Fruit fly (Drosophila melanogaster) whole organism, embryonic: ENCODE measurements around the gene CG44000.

Experiments
- CG10267 ChIP-seq: fragments of 200-800 bp; sonication (Bioruptor generic); optimal IDR thresholded peaks from 2 replicates; lab custom pipeline; 2018; ENCODE audit warnings: missing biosample characterization, mild to moderate bottlenecking, missing genetic modification characterization, moderate library complexity
- CG10431 ChIP-seq: fragments of 200-800 bp; sonication (Bioruptor generic); optimal IDR thresholded peaks from 3 replicates; lab custom pipeline; 2018; ENCODE audit warnings: missing biosample characterization, mild to moderate bottlenecking, missing genetic modification characterization
- CG10979 ChIP-seq: fragments of 200-800 bp; sonication (Bioruptor generic); optimal IDR thresholded peaks from 2 replicates; lab custom pipeline; 2018; ENCODE audit warnings: missing biosample characterization, mild to moderate bottlenecking, missing genetic modification characterization, moderate library complexity
- CG11398 ChIP-seq: fragments of 200-800 bp; sonication (Bioruptor generic); optimal IDR thresholded peaks from 2 replicates; lab custom pipeline; 2016; ENCODE audit warnings: missing biosample characterization, missing genetic modification characterization
- CG11504 ChIP-seq: fragments of 200-800 bp; sonication (Bioruptor generic); optimal IDR thresholded peaks from 3 replicates; lab custom pipeline; 2019; ENCODE audit warnings: missing biosample characterization, mild to moderate bottlenecking, missing genetic modification characterization, moderate library complexity
- CG11695 ChIP-seq: fragments of 200-800 bp; sonication (Bioruptor generic); IDR thresholded peaks from 3 replicates; pipeline ENCODE4 v1.3.6; 2022; ENCODE audit warnings: missing biosample characterization, missing genetic modification characterization
- CG14860 ChIP-seq: fragments of 200-800 bp; sonication (Bioruptor generic); IDR thresholded peaks from 3 replicates; pipeline ENCODE4 v1.3.6; 2022; ENCODE audit warnings: missing biosample characterization, missing genetic modification characterization; ENCODE audit not compliant: partially characterized antibody
- CG1603 ChIP-seq: fragments of 200-800 bp; sonication (Bioruptor generic); optimal IDR thresholded peaks from 2 replicates; lab custom pipeline; 2019; ENCODE audit warnings: missing biosample characterization, mild to moderate bottlenecking, missing genetic modification characterization, moderate library complexity
- CG17328 ChIP-seq: fragments of 200-800 bp; sonication (Bioruptor generic); IDR thresholded peaks from 2 replicates; pipeline ENCODE4 v1.3.6; 2022; ENCODE audit warnings: missing biosample characterization, missing genetic modification characterization
- CG17361 ChIP-seq: fragments of 200-800 bp; sonication (Bioruptor generic); IDR thresholded peaks from 3 replicates; pipeline ENCODE4 v1.3.6; 2022; ENCODE audit warnings: missing biosample characterization, missing genetic modification characterization
- CG17802 ChIP-seq: fragments of 200-800 bp; sonication (Bioruptor generic); optimal IDR thresholded peaks from 2 replicates; lab custom pipeline; 2018; ENCODE audit warnings: missing biosample characterization, mild to moderate bottlenecking, missing genetic modification characterization, moderate library complexity
- CG2712 ChIP-seq: fragments of 200-800 bp; optimal IDR thresholded peaks from 3 replicates; lab custom pipeline; 2019; ENCODE audit warnings: missing biosample characterization, mild to moderate bottlenecking, missing genetic modification characterization, moderate library complexity
- CG31441 ChIP-seq: fragments of 200-800 bp; sonication (Bioruptor generic); IDR thresholded peaks from 2 replicates; pipeline ENCODE4 v1.3.6; 2022; ENCODE audit warnings: missing biosample characterization, missing genetic modification characterization
- CG34376 ChIP-seq: fragments of 200-800 bp; sonication (Bioruptor generic); optimal IDR thresholded peaks from 2 replicates; lab custom pipeline; 2018; ENCODE audit warnings: missing biosample characterization, mild to moderate bottlenecking, missing genetic modification characterization
- CG4617 ChIP-seq: fragments of 200-800 bp; sonication (Bioruptor generic); optimal IDR thresholded peaks from 3 replicates; lab custom pipeline; 2016; ENCODE audit warnings: missing biosample characterization, missing genetic modification characterization, borderline replicate concordance
- CG5180 ChIP-seq: fragments of 200-800 bp; sonication (Bioruptor generic); optimal IDR thresholded peaks from 3 replicates; lab custom pipeline; 2017; ENCODE audit warnings: missing biosample characterization, missing genetic modification characterization, mild to moderate bottlenecking, moderate library complexity, missing genetic modification reagents
- CG6175 ChIP-seq: fragments of 200-800 bp; sonication (Bioruptor generic); IDR thresholded peaks from 3 replicates; pipeline ENCODE4 v1.3.6; 2022; ENCODE audit warnings: missing biosample characterization, missing genetic modification characterization
- CG6689 ChIP-seq: fragments of 200-800 bp; sonication (Bioruptor generic); IDR thresholded peaks from 2 replicates; pipeline ENCODE4 v1.3.6; 2022; ENCODE audit warnings: missing biosample characterization, missing genetic modification characterization
- CG7786 ChIP-seq: fragments of 200-800 bp; sonication (Bioruptor generic); optimal IDR thresholded peaks from 2 replicates; lab custom pipeline; 2016; ENCODE audit warnings: missing biosample characterization, missing genetic modification characterization
- CG8765 ChIP-seq: fragments of 200-800 bp; sonication (Bioruptor generic); IDR thresholded peaks from 2 replicates; pipeline ENCODE4 v1.3.6; 2022; ENCODE audit warnings: missing biosample characterization, missing genetic modification characterization
- CG9727 ChIP-seq: fragments of 200-800 bp; sonication (Bioruptor generic); optimal IDR thresholded peaks from 3 replicates; lab custom pipeline; 2017; ENCODE audit warnings: missing biosample characterization, mild to moderate bottlenecking, missing genetic modification characterization
- Dbx ChIP-seq: fragments of 200-800 bp; sonication (Bioruptor generic); IDR thresholded peaks from 3 replicates; pipeline ENCODE4 v1.3.6; 2022; ENCODE audit warnings: missing biosample characterization, missing genetic modification characterization
- Dll ChIP-seq: fragments of 200-800 bp; sonication (Bioruptor generic); IDR thresholded peaks from 4 replicates; pipeline ENCODE4 v1.3.6; 2022; ENCODE audit warnings: missing biosample characterization, missing genetic modification characterization; ENCODE audit not compliant: partially characterized antibody
- Doc3 ChIP-seq: fragments of 200-800 bp; sonication (Bioruptor generic); IDR thresholded peaks from 3 replicates; pipeline ENCODE4 v1.3.6; 2022; ENCODE audit warnings: missing biosample characterization, missing genetic modification characterization; ENCODE audit not compliant: partially characterized antibody
- HLH4C ChIP-seq: fragments of 200-800 bp; sonication (Bioruptor generic); IDR thresholded peaks from 3 replicates; pipeline ENCODE4 v1.3.6; 2022; ENCODE audit warnings: missing biosample characterization, missing genetic modification characterization; ENCODE audit not compliant: partially characterized antibody
- Lhr ChIP-seq: fragments of 200-800 bp; sonication (Bioruptor generic); optimal IDR thresholded peaks from 3 replicates; lab custom pipeline; 2017; ENCODE audit warnings: mild to moderate bottlenecking, missing biosample characterization, missing genetic modification reagents, missing genetic modification characterization
- Lim3 ChIP-seq: fragments of 200-800 bp; sonication (Bioruptor generic); IDR thresholded peaks from 2 replicates; pipeline ENCODE4 v1.3.6; 2022; ENCODE audit warnings: missing biosample characterization, missing genetic modification characterization
- NC2α ChIP-seq: fragments of 200-800 bp; sonication (Bioruptor generic); optimal IDR thresholded peaks from 2 replicates; lab custom pipeline; 2016; ENCODE audit warnings: missing biosample characterization, missing genetic modification characterization
- Oaz ChIP-seq: fragments of 200-800 bp; sonication (Bioruptor generic); IDR thresholded peaks from 2 replicates; pipeline ENCODE4 v1.3.6; 2022; ENCODE audit warnings: missing biosample characterization, missing genetic modification characterization
- al ChIP-seq: fragments of 200-800 bp; sonication (Bioruptor generic); IDR thresholded peaks from 2 replicates; pipeline ENCODE4 v1.3.6; 2022; ENCODE audit warnings: missing biosample characterization, missing genetic modification characterization
- amos ChIP-seq: fragments of 200-800 bp; sonication (Bioruptor generic); IDR thresholded peaks from 2 replicates; pipeline ENCODE4 v1.3.6; 2022; ENCODE audit warnings: missing biosample characterization, missing genetic modification characterization; ENCODE audit not compliant: partially characterized antibody
- bab2 ChIP-seq: fragments of 200-800 bp; sonication (Bioruptor generic); optimal IDR thresholded peaks from 2 replicates; lab custom pipeline; 2016; ENCODE audit warnings: missing biosample characterization, missing genetic modification characterization
- cg ChIP-seq: fragments of 200-800 bp; sonication (Bioruptor generic); optimal IDR thresholded peaks from 3 replicates; lab custom pipeline; 2019; ENCODE audit warnings: missing biosample characterization, mild to moderate bottlenecking, missing genetic modification characterization, moderate library complexity
- danr ChIP-seq: fragments of 200-800 bp; sonication (Bioruptor generic); IDR thresholded peaks from 2 replicates; pipeline ENCODE4 v1.3.6; 2022; ENCODE audit warnings: missing biosample characterization, missing genetic modification characterization
- dm ChIP-seq: fragments of 200-800 bp; sonication (Bioruptor generic); optimal IDR thresholded peaks from 3 replicates; lab custom pipeline; 2016; ENCODE audit warnings: missing biosample characterization, missing genetic modification characterization
- en ChIP-seq: fragments of 200-800 bp; sonication (Bioruptor generic); optimal IDR thresholded peaks from 2 replicates; lab custom pipeline; 2016; ENCODE audit warnings: missing biosample characterization, missing genetic modification characterization
- fd96Cb ChIP-seq: fragments of 200-800 bp; sonication (Bioruptor generic); optimal IDR thresholded peaks from 2 replicates; lab custom pipeline; 2018; ENCODE audit warnings: missing biosample characterization, mild to moderate bottlenecking, missing genetic modification characterization, moderate library complexity
- pan ChIP-seq, 4 experiments: fragments of >200 bp in 3 of 4; fragments of 200-800 bp in 1 of 4; sonication (Bioruptor generic) in 1 of 4; optimal IDR thresholded peaks in 3 of 4; IDR thresholded peaks in 1 of 4; 2 replicates each; pipeline versions ENCODE4 v1.3.6 to Lab custom; 2017 to 2022; ENCODE audit warnings: missing biosample characterization in 2 of 4, missing genetic modification characterization in 2 of 4, mixed read lengths in 1 of 4
- pb ChIP-seq: fragments of 200-800 bp; sonication (Bioruptor generic); optimal IDR thresholded peaks from 3 replicates; lab custom pipeline; 2016; ENCODE audit warnings: missing biosample characterization, missing genetic modification characterization
- pho ChIP-seq: fragments of 200-800 bp; sonication (Bioruptor generic); optimal IDR thresholded peaks from 2 replicates; lab custom pipeline; 2016; ENCODE audit warnings: missing biosample characterization, missing genetic modification characterization
- row ChIP-seq: fragments of 200-800 bp; sonication (Bioruptor generic); IDR thresholded peaks from 3 replicates; pipeline ENCODE4 v1.3.6; 2022; ENCODE audit warnings: missing biosample characterization, missing genetic modification characterization
- salm ChIP-seq: fragments of 200-800 bp; sonication (Bioruptor generic); optimal IDR thresholded peaks from 2 replicates; lab custom pipeline; 2018; ENCODE audit warnings: missing biosample characterization, mild to moderate bottlenecking, missing genetic modification characterization
- schlank ChIP-seq: fragments of 200-800 bp; sonication (Bioruptor generic); optimal IDR thresholded peaks from 2 replicates; lab custom pipeline; 2018; ENCODE audit warnings: missing biosample characterization, mild to moderate bottlenecking, missing genetic modification characterization
- sima ChIP-seq: fragments of 200-800 bp; sonication (Bioruptor generic); optimal IDR thresholded peaks from 2 replicates; lab custom pipeline; 2016; ENCODE audit warnings: missing biosample characterization, missing genetic modification characterization
- stwl ChIP-seq: fragments of 200-800 bp; sonication (Bioruptor generic); optimal IDR thresholded peaks from 3 replicates; lab custom pipeline; 2018; ENCODE audit warnings: missing biosample characterization, mild to moderate bottlenecking, missing genetic modification characterization, moderate library complexity
- toy ChIP-seq: fragments of 200-800 bp; sonication (Bioruptor generic); IDR thresholded peaks from 2 replicates; pipeline ENCODE4 v1.3.6; 2022; ENCODE audit warnings: missing biosample characterization, missing genetic modification characterization
- vvl ChIP-seq: fragments of 200-800 bp; sonication (Bioruptor generic); IDR thresholded peaks from 2 replicates; pipeline ENCODE4 v1.3.6; 2022; ENCODE audit warnings: missing biosample characterization, missing genetic modification characterization
- wor ChIP-seq: fragments of 200-800 bp; sonication (Bioruptor generic); IDR thresholded peaks from 2 replicates; pipeline ENCODE4 v1.3.6; 2022; ENCODE audit warnings: missing biosample characterization, missing genetic modification characterization

The CG44000 gene

dm6 chr2L:5052994-5053393 is 9.9 kb downstream of the CG44000 start, which contains the start of gene eIF3h:
Gene eIF3h, minus strand, starts transcription at chr2L:5053094.
- TF ChIP-seq CG10431 (GFP tag; lab: Kevin White, UChicago) = no peak
- TF ChIP-seq CG11504 (tag; lab: Kevin White, UChicago) = peak; percentile 42

dm6 chr2L:5054953-5055352 is 11.9 kb downstream of the CG44000 start, which contains the start of the genes CG14036 and His3.3A:
Gene CG14036, minus strand, starts transcription at chr2L:5055016.
Gene His3.3A, plus strand, starts transcription at chr2L:5055058.
- TF ChIP-seq CG17802 = peak; percentile 6
- no peak for TF ChIP-seq schlank (tag; lab: Kevin White, UChicago)
- no peak for TF ChIP-seq pb (GFP tag; lab: Kevin White, UChicago)
- peak; percentile 6 for TF ChIP-seq bab2
- TF ChIP-seq Oaz (GFP tag; lab: Robert Waterston, UW) = no peak
- peak; percentile 67 for TF ChIP-seq CG10267 (tag; lab: Kevin White, UChicago)
- TF ChIP-seq HLH4C = peak; percentile 79
- TF ChIP-seq salm (tag; lab: Kevin White, UChicago) = no peak
- no peak for TF ChIP-seq NC2α (GFP tag; lab: Kevin White, UChicago)
- no peak for TF ChIP-seq en
- peak; percentile 56; the same call in 1 of the 4 replicates for TF ChIP-seq Dll (GFP tag; lab: Robert Waterston, UW)
- TF ChIP-seq vvl (GFP tag; lab: Robert Waterston, UW) = 0 out of 2 replicates have a peak, but pooled peaks have one; percentile 47
- TF ChIP-seq CG34376 = peak; percentile 42
- TF ChIP-seq amos (GFP tag; lab: Robert Waterston, UW) = peak; percentile 64; the same call in 1 of the 2 replicates
- peak; percentile 29 for TF ChIP-seq dm
- peak; percentile 46 for TF ChIP-seq CG2712
- no peak for TF ChIP-seq cg (GFP tag; lab: Kevin White, UChicago)
- peak; percentile 49; the same call in 1 of the 3 replicates for TF ChIP-seq Doc3 (GFP tag; lab: Robert Waterston, UW)
- peak; percentile 58; the same call in 2 of the 3 replicates for TF ChIP-seq CG14860 (GFP tag; lab: Robert Waterston, UW)
- 0 out of 3 replicates have a peak, but pooled peaks have one; percentile 11 for TF ChIP-seq CG11695 (GFP tag; lab: Robert Waterston, UW)
- TF ChIP-seq danr (GFP tag; lab: Robert Waterston, UW) = no peak
- no peak for TF ChIP-seq sima (GFP tag; lab: Kevin White, UChicago)
- TF ChIP-seq CG6175 (GFP tag; lab: Robert Waterston, UW) = no peak
- TF ChIP-seq CG5180 (GFP tag; lab: Kevin White, UChicago) = no peak
- no peak for TF ChIP-seq wor (GFP tag; lab: Robert Waterston, UW)
- no peak for TF ChIP-seq CG11398 (GFP tag; lab: Kevin White, UChicago)
- TF ChIP-seq CG17361 (GFP tag; lab: Robert Waterston, UW) = peak; percentile 40; the same call in 1 of the 3 replicates
- peak; percentile 100 for TF ChIP-seq CG1603
- TF ChIP-seq fd96Cb (tag; lab: Kevin White, UChicago) = no peak
- no peak for TF ChIP-seq CG6689 (GFP tag; lab: Robert Waterston, UW)
- no peak for TF ChIP-seq CG8765 (GFP tag; lab: Robert Waterston, UW)
- no peak for TF ChIP-seq CG31441 (GFP tag; lab: Robert Waterston, UW)
- TF ChIP-seq row (GFP tag; lab: Robert Waterston, UW) = peak; percentile 51; the same call in 2 of the 3 replicates
- TF ChIP-seq pho (GFP tag; lab: Kevin White, UChicago) = peak; percentile 21
- TF ChIP-seq pan (optimal IDR thresholded peaks at IDR 0.05; lab: Kevin White, UChicago) = no peak
- peak in 1 of 2 experiments; percentile 36 for TF ChIP-seq pan (GFP tag; optimal IDR thresholded peaks at IDR 0.05 in 1 of 2, IDR thresholded peaks at IDR 0.05 in 1 of 2)
- TF ChIP-seq al = no peak
- TF ChIP-seq Lim3 (GFP tag; lab: Robert Waterston, UW) = no peak
- no peak for TF ChIP-seq Lhr (GFP tag; lab: Kevin White, UChicago)
- 0 out of 3 replicates have a peak, but pooled peaks have one; percentile 18 for TF ChIP-seq Dbx (GFP tag; lab: Robert Waterston, UW)
- no peak for TF ChIP-seq CG10979
- peak; percentile 32 for TF ChIP-seq CG9727 (GFP tag; lab: Kevin White, UChicago)
- 0 out of 2 replicates have a peak, but pooled peaks have one; percentile 21 for TF ChIP-seq CG17328 (GFP tag; lab: Robert Waterston, UW)
- TF ChIP-seq CG4617 = peak; percentile 43
- no peak for TF ChIP-seq CG7786
- TF ChIP-seq toy (GFP tag; lab: Robert Waterston, UW) = no peak
- peak; percentile 72 for TF ChIP-seq stwl
